Worm (Caenorhabditis elegans): ENCODE results near the gene acs-4.

The acs-4 gene

ce11 chrIII:7184022-7184421 lies 16.4 kb downstream of the acs-4 start, which contains the start of gene yju-2 (continued):
- no peak for TF ChIP-seq grh-1 (GFP tag; IDR thresholded peaks at IDR 0.05)
- peak; percentile 30 for TF ChIP-seq nhr-19 (GFP tag; conservative IDR thresholded peaks at IDR 0.05)
- peak; percentile 49 for TF ChIP-seq isw-1 (GFP tag; IDR thresholded peaks at IDR 0.05)
- TF ChIP-seq hlh-4 (tag; optimal IDR thresholded peaks at IDR 0.05), result no peak
- no peak for TF ChIP-seq ztf-11 (tag; optimal IDR thresholded peaks at IDR 0.05)
- TF ChIP-seq pqm-1 (tag; optimal IDR thresholded peaks at IDR 0.05), result no peak
- no peak for TF ChIP-seq mab-9 (GFP tag; IDR thresholded peaks at IDR 0.05)
- TF ChIP-seq unc-98 (GFP tag; IDR thresholded peaks at IDR 0.05), result no peak
- peak; percentile 45 for TF ChIP-seq F16B12.6 (tag; optimal IDR thresholded peaks at IDR 0.05)
- TF ChIP-seq fkh-4 (tag; optimal IDR thresholded peaks at IDR 0.05; ENCODE audit: borderline replicate concordance), result no peak
- no peak for TF ChIP-seq sptf-1 (tag; optimal IDR thresholded peaks at IDR 0.05)
- peak; percentile 13 for TF ChIP-seq tbx-2 (tag; optimal IDR thresholded peaks at IDR 0.05)
- TF ChIP-seq lin-15B (tag; optimal IDR thresholded peaks at IDR 0.05), result peak; percentile 82
- peak; percentile 53 to 86 for TF ChIP-seq lin-35 (GFP tag; optimal IDR thresholded peaks at IDR 0.05)
- TF ChIP-seq unc-86 (tag; optimal IDR thresholded peaks at IDR 0.05), result peak; percentile 16
- TF ChIP-seq hpl-2 (GFP tag; optimal IDR thresholded peaks at IDR 0.05), result peak; percentile 33
- no peak for TF ChIP-seq Y116A8C.19 (tag; optimal IDR thresholded peaks at IDR 0.05; ENCODE audit: borderline replicate concordance)
- TF ChIP-seq mef-2 (tag; optimal IDR thresholded peaks at IDR 0.05), result no peak
- TF ChIP-seq fos-1 (tag; optimal IDR thresholded peaks at IDR 0.05), result peak; percentile 54
- peak in 1 of 2 experiments; percentile 57 for TF ChIP-seq egl-27 (tag; optimal IDR thresholded peaks at IDR 0.05)
- TF ChIP-seq C04F5.9 (tag; optimal IDR thresholded peaks at IDR 0.05), result no peak
- no peak for TF ChIP-seq alr-1 (tag; optimal IDR thresholded peaks at IDR 0.05; ENCODE audit: borderline replicate concordance)
- TF ChIP-seq irx-1 (tag; optimal IDR thresholded peaks at IDR 0.05), result no peak
- no peak for TF ChIP-seq C34B4.2 (tag; optimal IDR thresholded peaks at IDR 0.05)
- no peak for TF ChIP-seq jun-1 (tag; optimal IDR thresholded peaks at IDR 0.05)
- no peak for TF ChIP-seq unc-62 (GFP tag; optimal IDR thresholded peaks at IDR 0.05)
- TF ChIP-seq xbp-1 (tag; optimal IDR thresholded peaks at IDR 0.05), result peak; percentile 54
- TF ChIP-seq vab-15 (tag; optimal IDR thresholded peaks at IDR 0.05), result peak; percentile 1
- TF ChIP-seq fkh-8 (tag; optimal IDR thresholded peaks at IDR 0.05), result peak; percentile 33
- TF ChIP-seq nhr-47 (tag; optimal IDR thresholded peaks at IDR 0.05), result peak; percentile 61

- no peak for TF ChIP-seq ceh-63 (GFP tag; optimal IDR thresholded peaks at IDR 0.05)
These were observed 17.8 kb downstream of the acs-4 start, which contains the start of gene F37C12.14 for ce11 chrIII:7185473-7185872. TSS of gene F37C12.14 (minus strand) at chrIII:7185573.

- no peak for TF ChIP-seq efl-1 (optimal IDR thresholded peaks at IDR 0.05)
- peak in 1 of 2 experiments; percentile 14 for TF ChIP-seq efl-1 (GFP tag; optimal IDR thresholded peaks at IDR 0.05 in 1 of 2)
- peak in 1 of 2 experiments; percentile 5 for TF ChIP-seq lsy-2 (tag; optimal IDR thresholded peaks at IDR 0.05)
- peak; percentile 37 for TF ChIP-seq elt-2 (tag; optimal IDR thresholded peaks at IDR 0.05)
- no peak for TF ChIP-seq ztf-11 (tag; optimal IDR thresholded peaks at IDR 0.05)
- TF ChIP-seq unc-86 (tag; optimal IDR thresholded peaks at IDR 0.05), result no peak
- TF ChIP-seq mab-9 (GFP tag; IDR thresholded peaks at IDR 0.05), result no peak
- TF ChIP-seq irx-1 (tag; optimal IDR thresholded peaks at IDR 0.05), result no peak
- no peak for TF ChIP-seq mdl-1 (tag; optimal IDR thresholded peaks at IDR 0.05)
These were observed 20.8 kb downstream of the acs-4 start, which contains the start of the genes F37C12.21 and F37C12.10 for ce11 chrIII:7188300-7189052. TSS of gene F37C12.21 (plus strand) at chrIII:7188357. TSS of gene F37C12.10 (minus strand) at chrIII:7188384.
